Fruit fly (Drosophila melanogaster): ENCODE data around the gene fzr.

fzr gene

DNA sequence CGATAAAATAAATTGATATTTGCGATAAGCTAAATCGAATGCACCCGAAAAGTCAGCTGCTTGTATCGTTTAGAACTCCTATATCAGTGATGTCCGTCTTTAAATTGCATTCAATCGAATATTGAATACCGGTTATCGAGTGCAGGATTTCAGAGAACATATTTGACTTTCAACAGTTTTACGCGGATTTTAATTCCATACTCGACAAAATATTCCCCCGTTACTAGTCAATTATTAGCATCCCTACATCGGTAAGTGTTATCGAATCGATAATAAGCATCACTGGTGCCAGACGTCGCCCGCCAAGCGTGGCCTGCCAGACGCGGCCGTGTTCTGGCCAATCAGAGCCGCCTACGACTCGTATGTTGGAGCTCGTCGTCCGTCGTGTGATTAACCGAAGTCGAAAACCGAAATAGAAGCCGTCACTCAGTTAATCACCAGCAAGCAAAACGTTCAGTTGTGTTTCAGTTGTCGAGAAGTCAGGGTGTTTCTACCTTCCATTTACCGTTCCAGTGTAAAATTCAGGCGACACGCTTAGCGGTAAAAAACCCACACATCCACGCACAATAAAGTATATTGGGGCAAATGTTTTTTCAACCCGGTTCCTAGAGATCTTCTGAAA, 8.6 kb upstream of the fzr start, which contains the start of gene ctp (continued):
- TF ChIP-seq CG9797 (GFP tag; optimal IDR thresholded peaks at IDR 0.05) (peak; percentile 11), Aef1 (GFP tag; IDR thresholded peaks at IDR 0.05) (no peak), CG15601 (tag; optimal IDR thresholded peaks at IDR 0.05) (peak; percentile 21), CG33213 (GFP tag; optimal IDR thresholded peaks at IDR 0.05) (peak; percentile 23), dati (GFP tag; IDR thresholded peaks at IDR 0.05) (no peak), CG7963 (GFP tag; IDR thresholded peaks at IDR 0.05; ENCODE audit: partially characterized antibody) (peak; percentile 64; the same call in 2 of the 3 replicates), CG12299 (tag; optimal IDR thresholded peaks at IDR 0.05) (no peak), CkIIα-i1 (GFP tag; IDR thresholded peaks at IDR 0.05) (no peak), HLH3B (GFP tag; IDR thresholded peaks at IDR 0.05) (peak; percentile 17; the same call in 1 of the 2 replicates), Fer2 (tag; optimal IDR thresholded peaks at IDR 0.05) (no peak), az2 (GFP tag; optimal IDR thresholded peaks at IDR 0.05) (peak; percentile 25), CG11247 (GFP tag; IDR thresholded peaks at IDR 0.05) (0 out of 2 replicates have a peak, but pooled peaks have one; percentile 27), CG16815 (GFP tag; optimal IDR thresholded peaks at IDR 0.05) (no peak), CG8944 (GFP tag; optimal IDR thresholded peaks at IDR 0.05) (peak; percentile 38), jigr1 (GFP tag; IDR thresholded peaks at IDR 0.05) (no peak), CG3838 (GFP tag; optimal IDR thresholded peaks at IDR 0.05) (no peak), Six4 (GFP tag; optimal IDR thresholded peaks at IDR 0.05) (no peak), inv (GFP tag; IDR thresholded peaks at IDR 0.05; ENCODE audit: partially characterized antibody) (peak; percentile 43; the same call in 1 of the 2 replicates), dan (GFP tag; IDR thresholded peaks at IDR 0.05) (no peak), CG14014 (GFP tag; IDR thresholded peaks at IDR 0.05) (peak; percentile 55; the same call in 1 of the 2 replicates), CG11504 (tag; optimal IDR thresholded peaks at IDR 0.05) (peak; percentile 37), CG2120 (GFP tag; optimal IDR thresholded peaks at IDR 0.05) (peak; percentile 80), CG10959 (GFP tag; IDR thresholded peaks at IDR 0.05) (no peak), ttk (GFP tag; IDR thresholded peaks at IDR 0.05) (no peak), sima (GFP tag; optimal IDR thresholded peaks at IDR 0.05) (no peak), nmo (GFP tag; optimal IDR thresholded peaks at IDR 0.05) (peak; percentile 24), Hr3 (GFP tag; optimal IDR thresholded peaks at IDR 0.05) (peak; percentile 35), PHDP (tag; optimal IDR thresholded peaks at IDR 0.05) (peak; percentile 44), NfI (GFP tag; optimal IDR thresholded peaks at IDR 0.05) (peak; percentile 14), CG16779 (GFP tag; IDR thresholded peaks at IDR 0.05) (no peak), cato (GFP tag; optimal IDR thresholded peaks at IDR 0.05; ENCODE audit: borderline replicate concordance) (no peak), CG3163 (GFP tag; optimal IDR thresholded peaks at IDR 0.05) (peak; percentile 34), CG9727 (GFP tag; optimal IDR thresholded peaks at IDR 0.05) (peak; percentile 28), kni (GFP tag; optimal IDR thresholded peaks at IDR 0.05) (peak; percentile 53), Blimp-1 (GFP tag; optimal IDR thresholded peaks at IDR 0.05) (peak; percentile 19), Nf-YB (GFP tag; optimal IDR thresholded peaks at IDR 0.05) (peak; percentile 98), fd102C (GFP tag; optimal IDR thresholded peaks at IDR 0.05) (no peak), CG6683 (GFP tag; optimal IDR thresholded peaks at IDR 0.05) (no peak), CG2712 (tag; optimal IDR thresholded peaks at IDR 0.05) (peak; percentile 48), CG7839 (tag; optimal IDR thresholded peaks at IDR 0.05) (peak; percentile 29), ato (GFP tag; IDR thresholded peaks at IDR 0.05; ENCODE audit: partially characterized antibody) (no peak), Rfx (GFP tag; IDR thresholded peaks at IDR 0.05) (peak; percentile 65), HHEX (GFP tag; optimal IDR thresholded peaks at IDR 0.05) (peak; percentile 58), row (GFP tag; IDR thresholded peaks at IDR 0.05) (peak; percentile 87), sqz (GFP tag; optimal IDR thresholded peaks at IDR 0.05) (peak; percentile 70), pho (GFP tag; optimal IDR thresholded peaks at IDR 0.05) (peak; percentile 55), Jarid2 (GFP tag; optimal IDR thresholded peaks at IDR 0.05) (peak; percentile 97), org-1 (GFP tag; optimal IDR thresholded peaks at IDR 0.05) (peak; percentile 13), CHES-1-like (GFP tag; optimal IDR thresholded peaks at IDR 0.05) (no peak), gsb-n (tag; optimal IDR thresholded peaks at IDR 0.05) (no peak)
